Worm (Caenorhabditis elegans): Measurements from ENCODE around the gene igdb-3.

ce11 chrX:6430510-6430909 is 45.2 kb downstream of the igdb-3 start, which contains the start of gene ctsa-2:
- TF ChIP-seq hlh-30 (tag; optimal IDR thresholded peaks at IDR 0.05; ENCODE audit: insufficient read depth) (no peak), elt-2 (tag; optimal IDR thresholded peaks at IDR 0.05) (no peak), odd-2 (tag; optimal IDR thresholded peaks at IDR 0.05) (no peak), K02D7.2 (tag; optimal IDR thresholded peaks at IDR 0.05) (no peak), ceh-2 (tag; optimal IDR thresholded peaks at IDR 0.05) (no peak), nhr-11 (tag; optimal IDR thresholded peaks at IDR 0.05) (no peak), tbx-2 (tag; optimal IDR thresholded peaks at IDR 0.05) (no peak), pha-4 (tag; optimal IDR thresholded peaks at IDR 0.05) (no peak)
